Worm (Caenorhabditis elegans): ENCODE results near the gene srw-86.

- TF ChIP-seq ztf-11 (tag; optimal IDR thresholded peaks at IDR 0.05) (no peak), ztf-4 (tag; optimal IDR thresholded peaks at IDR 0.05) (no peak), mab-5 (tag; optimal IDR thresholded peaks at IDR 0.05) (no peak), ama-1 (optimal IDR thresholded peaks at IDR 0.05) (no peak), ceh-82 (tag; optimal IDR thresholded peaks at IDR 0.05) (no peak), unc-62 (GFP tag; optimal IDR thresholded peaks at IDR 0.05) (no peak), skn-1 (tag; optimal IDR thresholded peaks at IDR 0.05) (no peak)
Observed at ce11 chrV:19380968-19381367, 19.6 kb downstream of the srw-86 start, which contains the start of gene srw-84.

Measured in whole organism, L2 larva.